Worm (Caenorhabditis elegans): ENCODE data around the gene srw-55.
"Not testable (repeated sequence)": the region's sequence is repeated elsewhere in the genome, so short reads cannot be mapped to it uniquely, and the experiment has no call there.

ce11 chrV:15929882-15930281 lies 10.3 kb downstream of the srw-55 start, which contains the start of gene srbc-77:
- not testable (repeated sequence) for TF ChIP-seq elt-3 (tag; optimal IDR thresholded peaks at IDR 0.05); nhr-237 (tag; optimal IDR thresholded peaks at IDR 0.05); elt-1 (tag; optimal IDR thresholded peaks at IDR 0.05; ENCODE audit: borderline replicate concordance, insufficient read depth); lin-13 (tag; optimal IDR thresholded peaks at IDR 0.05); mep-1 (tag; optimal IDR thresholded peaks at IDR 0.05); snpc-4 (tag; optimal IDR thresholded peaks at IDR 0.05); unc-39 (tag; optimal IDR thresholded peaks at IDR 0.05); nhr-76 (tag; optimal IDR thresholded peaks at IDR 0.05); unc-62 (GFP tag; optimal IDR thresholded peaks at IDR 0.05); nhr-2 (tag; optimal IDR thresholded peaks at IDR 0.05)
